Worm (Caenorhabditis elegans) whole organism, late embryonic: ENCODE results near the gene nhr-243.
A peak's percentile ranks its signal among the peaks of the same experiment; 100 is the strongest.

Source experiments
- C08G9.2 ChIP-seq: sonication (generic microtip); optimal IDR thresholded peaks from 2 replicates; lab custom pipeline; 2016; ENCODE audit warnings: mild to moderate bottlenecking, missing genetic modification characterization, moderate library complexity, missing compliant biosample characterization
- C38D4.7 ChIP-seq: fragments of 200-800 bp; sonication (Bioruptor generic); optimal IDR thresholded peaks from 2 replicates; lab custom pipeline; 2018; ENCODE audit warnings: mild to moderate bottlenecking, missing genetic modification characterization, moderate library complexity, missing compliant biosample characterization
- K02D7.2 ChIP-seq: sonication (generic microtip); optimal IDR thresholded peaks from 2 replicates; lab custom pipeline; 2017; ENCODE audit warnings: mild to moderate bottlenecking, missing genetic modification characterization, missing compliant biosample characterization
- T23F11.4 ChIP-seq: fragments of 200-800 bp; sonication (Bioruptor generic); optimal IDR thresholded peaks from 2 replicates; lab custom pipeline; 2018; ENCODE audit warnings: mild to moderate bottlenecking, missing genetic modification characterization, missing compliant biosample characterization
- Y22D7AL.16 ChIP-seq: sonication (generic microtip); optimal IDR thresholded peaks from 2 replicates; lab custom pipeline; 2016; ENCODE audit warnings: missing genetic modification characterization, missing compliant biosample characterization
- ahr-1 ChIP-seq: sonication (generic microtip); optimal IDR thresholded peaks from 2 replicates; lab custom pipeline; 2016; ENCODE audit warnings: missing genetic modification characterization, missing compliant biosample characterization
- ceh-14 ChIP-seq: sonication (generic microtip); optimal IDR thresholded peaks from 2 replicates; lab custom pipeline; 2016; ENCODE audit warnings: missing genotype, missing genetic modification characterization, missing compliant biosample characterization
- ceh-19 ChIP-seq: fragments of 200-800 bp; sonication (Bioruptor generic); optimal IDR thresholded peaks from 2 replicates; lab custom pipeline; 2018; ENCODE audit warnings: mild to moderate bottlenecking, missing genetic modification characterization, missing compliant biosample characterization
- ceh-2 ChIP-seq: sonication (generic microtip); optimal IDR thresholded peaks from 2 replicates; lab custom pipeline; 2016; ENCODE audit warnings: missing genotype, missing genetic modification characterization, missing compliant biosample characterization
- ceh-30 ChIP-seq: fragments of 150-350 bp; optimal IDR thresholded peaks from 2 replicates; lab custom pipeline; 2014; ENCODE audit warnings: missing biosample characterization, missing genetic modification characterization
- ceh-31 ChIP-seq: sonication (generic microtip); optimal IDR thresholded peaks from 2 replicates; lab custom pipeline; 2016; ENCODE audit warnings: missing genetic modification characterization, missing compliant biosample characterization
- ceh-45 ChIP-seq: fragments of 200-800 bp; sonication (Bioruptor generic); IDR thresholded peaks from 2 replicates; pipeline ENCODE4 v1.3.6; 2022; ENCODE audit warnings: missing genetic modification reagents, missing genetic modification characterization, missing compliant biosample characterization
- ceh-9 ChIP-seq: sonication (generic microtip); optimal IDR thresholded peaks from 2 replicates; lab custom pipeline; 2016; ENCODE audit warnings: mild to moderate bottlenecking, missing genetic modification characterization, inconsistent platforms, missing compliant biosample characterization
- che-1 ChIP-seq: sonication (generic microtip); optimal IDR thresholded peaks from 2 replicates; lab custom pipeline; 2016; ENCODE audit warnings: mild to moderate bottlenecking, missing genetic modification characterization, missing compliant biosample characterization
- dmd-4 ChIP-seq: sonication (generic microtip); optimal IDR thresholded peaks from 2 replicates; lab custom pipeline; 2016; ENCODE audit warnings: borderline replicate concordance, missing genetic modification characterization, missing compliant biosample characterization
- elt-2 ChIP-seq: sonication (generic microtip); optimal IDR thresholded peaks from 2 replicates; lab custom pipeline; 2016; ENCODE audit warnings: missing genetic modification reagents, missing genetic modification characterization, missing compliant biosample characterization
- hlh-13 ChIP-seq: fragments of 200-800 bp; sonication (Bioruptor generic); optimal IDR thresholded peaks from 2 replicates; lab custom pipeline; 2018; ENCODE audit warnings: mild to moderate bottlenecking, missing genetic modification characterization, missing compliant biosample characterization
- hlh-15 ChIP-seq: sonication (generic microtip); optimal IDR thresholded peaks from 2 replicates; lab custom pipeline; 2016; ENCODE audit warnings: missing genetic modification characterization, missing compliant biosample characterization
- hlh-30 ChIP-seq: sonication (generic microtip); optimal IDR thresholded peaks from 2 replicates; lab custom pipeline; 2017; ENCODE audit warnings: antibody characterized with exemption, missing genetic modification characterization, missing compliant biosample characterization; ENCODE audit not compliant: insufficient read depth
- hlh-6 ChIP-seq: sonication (generic microtip); optimal IDR thresholded peaks from 2 replicates; lab custom pipeline; 2016; ENCODE audit warnings: missing genotype, missing genetic modification characterization, missing compliant biosample characterization
- hlh-8 ChIP-seq: sonication (generic microtip); optimal IDR thresholded peaks from 2 replicates; lab custom pipeline; 2016; ENCODE audit warnings: missing genotype, missing genetic modification characterization, missing compliant biosample characterization
- madf-2 ChIP-seq: sonication (generic microtip); optimal IDR thresholded peaks from 2 replicates; lab custom pipeline; 2017; ENCODE audit warnings: missing genetic modification characterization, missing compliant biosample characterization
- mec-3 ChIP-seq: sonication (generic microtip); optimal IDR thresholded peaks from 2 replicates; lab custom pipeline; 2016; ENCODE audit warnings: borderline replicate concordance, missing genetic modification characterization, missing compliant biosample characterization
- nhr-11 ChIP-seq: fragments of 150-350 bp; optimal IDR thresholded peaks from 2 replicates; lab custom pipeline; 2014; ENCODE audit warnings: missing biosample characterization, missing genetic modification characterization
- nhr-232 ChIP-seq: sonication (generic microtip); optimal IDR thresholded peaks from 2 replicates; lab custom pipeline; 2016; ENCODE audit warnings: missing genetic modification characterization, missing compliant biosample characterization
- npax-4 ChIP-seq: sonication (generic microtip); optimal IDR thresholded peaks from 2 replicates; lab custom pipeline; 2016; ENCODE audit warnings: missing genetic modification characterization, missing compliant biosample characterization
- odd-2 ChIP-seq: sonication (generic microtip); optimal IDR thresholded peaks from 2 replicates; lab custom pipeline; 2017; ENCODE audit warnings: antibody characterized with exemption, mild to moderate bottlenecking, missing genetic modification characterization, missing compliant biosample characterization
- pag-3 ChIP-seq: sonication (generic microtip); optimal IDR thresholded peaks from 2 replicates; lab custom pipeline; 2016; ENCODE audit warnings: missing compliant biosample characterization, missing genetic modification characterization, borderline replicate concordance
- pat-9 ChIP-seq: fragments of 200-800 bp; sonication (Bioruptor generic); optimal IDR thresholded peaks from 2 replicates; lab custom pipeline; 2018; ENCODE audit warnings: mild to moderate bottlenecking, missing genetic modification characterization, moderate library complexity, missing compliant biosample characterization
- pax-1 ChIP-seq: fragments of 150-350 bp; optimal IDR thresholded peaks from 2 replicates; lab custom pipeline; 2014; ENCODE audit warnings: missing biosample characterization, missing genetic modification characterization
- pqm-1 ChIP-seq: sonication (generic microtip); optimal IDR thresholded peaks from 2 replicates; lab custom pipeline; 2016; ENCODE audit warnings: missing genetic modification characterization, missing compliant biosample characterization
- pros-1 ChIP-seq: fragments of 150-350 bp; optimal IDR thresholded peaks from 2 replicates; lab custom pipeline; 2014; ENCODE audit warnings: missing biosample characterization, missing genetic modification reagents, missing genetic modification characterization
- sdc-2 ChIP-seq: sonication (generic microtip); optimal IDR thresholded peaks from 2 replicates; lab custom pipeline; 2016; ENCODE audit warnings: missing genotype, missing genetic modification characterization, missing compliant biosample characterization
- sox-2 ChIP-seq: fragments of 200-800 bp; sonication (Bioruptor generic); IDR thresholded peaks from 2 replicates; pipeline ENCODE4 v1.3.6; 2022; ENCODE audit warnings: missing genetic modification reagents, missing genetic modification characterization, missing compliant biosample characterization
- sox-4 ChIP-seq: sonication (generic microtip); optimal IDR thresholded peaks from 2 replicates; lab custom pipeline; 2017; ENCODE audit warnings: mild to moderate bottlenecking, missing genetic modification characterization, inconsistent platforms, missing compliant biosample characterization
- syd-9 ChIP-seq: sonication (generic microtip); optimal IDR thresholded peaks from 2 replicates; lab custom pipeline; 2016; ENCODE audit warnings: mild to moderate bottlenecking, missing genetic modification characterization, moderate library complexity, missing compliant biosample characterization
- tbx-7 ChIP-seq: sonication (generic microtip); optimal IDR thresholded peaks from 2 replicates; lab custom pipeline; 2016; ENCODE audit warnings: missing genotype, missing genetic modification characterization, missing compliant biosample characterization
- ttx-3 ChIP-seq: sonication (generic microtip); optimal IDR thresholded peaks from 2 replicates; lab custom pipeline; 2016; ENCODE audit warnings: missing genetic modification reagents, missing genetic modification characterization, missing compliant biosample characterization
- unc-3 ChIP-seq, 2 experiments: fragments of 200-800 bp in 1 of 2; sonication (Bioruptor generic) in 1 of 2; sonication (generic microtip) in 1 of 2; conservative IDR thresholded peaks in 1 of 2; optimal IDR thresholded peaks in 1 of 2; 2 replicates each; pipeline versions ENCODE4 v1.3.6 to Lab custom; 2016 to 2022; ENCODE audit warnings: missing compliant biosample characterization in 2 of 2, missing genetic modification characterization in 2 of 2, missing genetic modification reagents in 1 of 2
- unc-55 ChIP-seq: sonication (generic microtip); optimal IDR thresholded peaks from 2 replicates; lab custom pipeline; 2017; ENCODE audit warnings: missing biosample characterization, missing genetic modification reagents, missing genetic modification characterization
- unc-86 ChIP-seq: sonication (generic microtip); optimal IDR thresholded peaks from 2 replicates; lab custom pipeline; 2016; ENCODE audit warnings: missing genetic modification characterization, missing compliant biosample characterization

nhr-243 gene

DNA sequence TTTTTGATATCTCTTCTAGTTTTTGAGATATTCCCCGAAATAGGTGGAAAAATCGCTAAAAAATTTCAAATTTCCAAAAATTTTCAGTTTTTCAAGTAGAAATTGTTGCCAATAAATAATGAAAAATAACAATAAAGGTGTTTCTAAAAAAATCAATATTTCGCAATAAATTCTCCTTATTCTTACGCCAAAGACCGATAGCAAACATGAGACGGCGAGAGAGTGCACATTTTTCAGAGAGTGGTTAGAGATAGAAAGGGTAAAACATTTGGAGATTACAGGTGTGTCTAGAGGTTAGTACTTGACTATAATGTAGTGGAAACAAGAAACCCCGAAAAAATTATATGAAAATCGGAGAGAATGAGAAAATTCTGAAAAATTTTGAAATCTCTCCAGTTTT, 1.2 kb upstream of the nhr-243 start:
- TF ChIP-seq unc-86 (no peak), ceh-9 (tag; lab: Kevin White, UChicago) (no peak), ceh-14 (tag; lab: Kevin White, UChicago) (no peak), nhr-232 (no peak), pat-9 (tag; lab: Kevin White, UChicago) (no peak), tbx-7 (tag; lab: Kevin White, UChicago) (no peak), ceh-2 (tag; lab: Kevin White, UChicago) (no peak), ttx-3 (tag; lab: Kevin White, UChicago) (no peak), hlh-8 (tag; lab: Kevin White, UChicago) (no peak), hlh-30 (tag; lab: Kevin White, UChicago) (no peak), pros-1 (tag; lab: Kevin White, UChicago) (no peak)
- TF ChIP-seq, all 69 proteins: peak for 0

DNA sequence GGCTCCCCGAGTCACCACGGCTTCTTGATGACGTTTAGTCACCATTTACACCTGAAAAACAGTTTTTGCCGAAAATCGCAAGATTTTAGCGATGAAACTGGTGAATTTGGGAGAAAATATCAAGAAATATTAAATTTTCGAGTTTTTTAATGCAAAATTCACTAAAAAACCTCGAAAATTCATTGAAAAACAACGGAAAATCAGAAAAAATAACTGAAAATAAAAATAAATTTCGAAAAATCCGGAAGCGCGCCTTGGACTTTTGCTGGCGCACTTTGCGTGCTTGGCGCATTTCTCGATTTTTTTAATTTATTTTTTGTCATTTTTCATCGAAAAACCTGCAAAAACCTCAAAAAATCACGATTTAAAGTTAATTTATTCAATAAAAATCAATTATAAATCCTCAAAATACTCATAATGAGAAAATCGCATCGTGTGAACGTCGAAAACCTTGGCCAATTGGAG, 5.4 kb downstream of the nhr-243 start, which contains the start of gene emb-4:
Gene emb-4, minus strand, starts transcription at position 51 of the 465 bp plus-strand sequence.
- TF ChIP-seq unc-86, result no peak
- no peak for TF ChIP-seq sox-4 (tag; lab: Kevin White, UChicago)
- no peak for TF ChIP-seq ceh-45 (GFP tag; lab: Robert Waterston, UW)
- TF ChIP-seq sdc-2 (tag; lab: Kevin White, UChicago), result no peak
- TF ChIP-seq unc-55 (GFP tag; lab: Kevin White, UChicago), result no peak
- TF ChIP-seq ttx-3 (tag; lab: Kevin White, UChicago), result no peak
- no peak for TF ChIP-seq nhr-11 (tag; lab: Kevin White, UChicago)
- TF ChIP-seq Y22D7AL.16 (tag; lab: Kevin White, UChicago), result no peak
- no peak for TF ChIP-seq ceh-9 (tag; lab: Kevin White, UChicago)
- no peak for TF ChIP-seq madf-2 (tag; lab: Kevin White, UChicago)
- TF ChIP-seq ceh-31, result no peak
- TF ChIP-seq syd-9 (tag; lab: Kevin White, UChicago), result no peak
- no peak for TF ChIP-seq C38D4.7 (GFP tag; lab: Kevin White, UChicago)
- TF ChIP-seq mec-3 (tag; lab: Kevin White, UChicago), result no peak
- TF ChIP-seq tbx-7 (tag; lab: Kevin White, UChicago), result no peak
- TF ChIP-seq sox-2, result no peak
- no peak for TF ChIP-seq K02D7.2 (tag; lab: Kevin White, UChicago)
- TF ChIP-seq odd-2 (tag; lab: Kevin White, UChicago), result no peak
- no peak for TF ChIP-seq unc-3 (GFP tag; conservative IDR thresholded peaks at IDR 0.05; lab: Robert Waterston, UW)
- no peak for TF ChIP-seq unc-3 (tag; optimal IDR thresholded peaks at IDR 0.05; lab: Kevin White, UChicago)

DNA sequence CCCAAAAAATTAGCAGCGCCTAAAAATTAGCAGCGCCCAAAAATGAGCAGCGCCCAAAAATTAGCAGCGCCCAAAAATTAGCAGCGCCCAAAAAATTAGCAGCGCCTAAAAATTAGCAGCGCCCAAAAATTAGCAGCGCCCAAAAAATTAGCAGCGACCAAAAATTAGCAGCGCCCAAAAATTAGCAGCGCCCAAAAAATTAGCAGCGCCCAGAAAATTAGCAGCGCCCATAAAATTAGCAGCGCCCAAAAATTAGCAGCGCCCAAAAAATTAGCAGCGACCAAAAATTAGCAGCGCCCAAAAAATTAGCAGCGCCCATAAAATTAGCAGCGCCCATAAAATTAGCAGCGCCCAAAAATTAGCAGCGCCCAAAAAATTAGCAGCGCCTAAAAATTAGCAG, 17.3 kb downstream of the nhr-243 start:
- peak; percentile 33; the same call in 1 of the 2 replicates for TF ChIP-seq ceh-45 (GFP tag; lab: Robert Waterston, UW)

DNA sequence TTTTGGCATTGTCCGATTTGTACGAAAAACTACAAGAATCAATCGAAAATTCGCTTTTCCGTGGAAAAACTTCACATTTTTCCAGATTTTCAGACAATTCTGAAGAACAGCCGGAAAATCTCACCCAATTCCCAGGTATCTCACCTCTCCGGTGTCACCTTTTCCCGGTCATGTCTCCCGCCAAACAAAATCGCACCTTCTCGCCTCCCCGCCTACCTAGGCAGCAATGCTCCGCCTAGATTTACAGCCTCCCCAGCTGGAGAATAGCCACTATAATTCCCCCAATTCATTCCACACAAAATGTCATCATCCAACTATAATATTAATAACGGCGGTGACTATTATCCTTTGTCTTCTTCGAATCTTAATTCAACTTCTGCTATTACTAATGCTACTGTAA, 26.5 kb downstream of the nhr-243 start, which contains the start of gene ceh-51:
Gene ceh-51, plus strand, starts transcription at position 301 of the 400 bp plus-strand sequence.
- TF ChIP-seq dmd-4 (tag; lab: Kevin White, UChicago), result no peak
- TF ChIP-seq nhr-232, result no peak
- no peak for TF ChIP-seq pqm-1 (tag; lab: Kevin White, UChicago)
- peak; percentile 25 for TF ChIP-seq pag-3 (tag; lab: Kevin White, UChicago)

- TF ChIP-seq C08G9.2 (tag; lab: Kevin White, UChicago) (no peak), npax-4 (tag; lab: Kevin White, UChicago) (no peak), T23F11.4 (no peak), hlh-13 (GFP tag; lab: Kevin White, UChicago) (no peak), elt-2 (no peak), hlh-15 (tag; lab: Kevin White, UChicago) (no peak), madf-2 (tag; lab: Kevin White, UChicago) (no peak), C38D4.7 (GFP tag; lab: Kevin White, UChicago) (no peak), che-1 (no peak), unc-3 (GFP tag; conservative IDR thresholded peaks at IDR 0.05; lab: Robert Waterston, UW) (no peak), unc-3 (tag; optimal IDR thresholded peaks at IDR 0.05; lab: Kevin White, UChicago) (no peak), sox-4 (tag; lab: Kevin White, UChicago) (no peak), ceh-30 (tag; lab: Kevin White, UChicago) (no peak), ahr-1 (tag; lab: Kevin White, UChicago) (no peak), hlh-30 (tag; lab: Kevin White, UChicago) (no peak), pax-1 (tag; lab: Kevin White, UChicago) (no peak), hlh-6 (tag; lab: Kevin White, UChicago) (no peak), ceh-45 (GFP tag; lab: Robert Waterston, UW) (no peak), ceh-19 (GFP tag; lab: Kevin White, UChicago) (no peak)
These were observed 29.4 kb downstream of the nhr-243 start for ce11 chrV:18870955-18871354.
